Worm (Caenorhabditis elegans) whole organism, L1 larva: ENCODE data around the gene K01A6.5.
A peak's percentile ranks its signal among the peaks of the same experiment; 100 is the strongest.

Experiments
- C16A3.4 ChIP-seq: fragments of 150-350 bp; optimal IDR thresholded peaks from 2 replicates; lab custom pipeline; 2014; ENCODE audit warnings: missing biosample characterization, missing genetic modification characterization
- C34B4.2 ChIP-seq: sonication (generic microtip); optimal IDR thresholded peaks from 2 replicates; lab custom pipeline; 2017; ENCODE audit warnings: mild to moderate bottlenecking, missing genetic modification characterization, missing compliant biosample characterization
- F16B12.6 ChIP-seq: fragments of 150-350 bp; optimal IDR thresholded peaks from 2 replicates; lab custom pipeline; 2014; ENCODE audit warnings: missing biosample characterization, missing genetic modification characterization
- alr-1 ChIP-seq: fragments of 200-800 bp; sonication (Bioruptor generic); optimal IDR thresholded peaks from 2 replicates; lab custom pipeline; 2018; ENCODE audit warnings: borderline replicate concordance, mild to moderate bottlenecking, missing genetic modification characterization, missing compliant biosample characterization
- ceh-63 ChIP-seq: fragments of 200-800 bp; sonication (Bioruptor generic); optimal IDR thresholded peaks from 2 replicates; lab custom pipeline; 2018; ENCODE audit warnings: mild to moderate bottlenecking, missing genetic modification characterization, missing compliant biosample characterization
- dsc-1 ChIP-seq: sonication (generic microtip); optimal IDR thresholded peaks from 2 replicates; lab custom pipeline; 2016; ENCODE audit warnings: mild to moderate bottlenecking, missing genetic modification characterization, missing compliant biosample characterization
- efl-1 ChIP-seq, 4 experiments: fragments of 150-350 bp; optimal IDR thresholded peaks in 3 of 4; peaks in 1 of 4; 1 replicate in 1 of 4; 2 replicates in 3 of 4; lab custom pipeline; 2014; ENCODE audit warnings: missing biosample characterization in 2 of 4, missing genetic modification characterization in 2 of 4, missing genetic modification reagents in 2 of 4
- egl-13 ChIP-seq: sonication (generic microtip); optimal IDR thresholded peaks from 2 replicates; lab custom pipeline; 2016; ENCODE audit warnings: missing genotype, missing genetic modification reagents, missing genetic modification characterization, missing compliant biosample characterization
- egl-27 ChIP-seq, 2 experiments: fragments of 150-350 bp in 1 of 2; sonication (generic microtip); optimal IDR thresholded peaks; 3 replicates each; lab custom pipeline; 2017 to 2018; ENCODE audit warnings: missing biosample characterization in 2 of 2, missing genetic modification characterization in 2 of 2, missing genetic modification reagents in 2 of 2
- elt-3 ChIP-seq, 6 experiments: fragments of 150-350 bp in 1 of 6; sonication (generic microtip); optimal IDR thresholded peaks; 2 replicates each; lab custom pipeline; 2017 to 2018; ENCODE audit warnings: missing biosample characterization in 6 of 6, missing genetic modification characterization in 6 of 6, inconsistent platforms in 1 of 6
- fkh-10 ChIP-seq: sonication (generic microtip); optimal IDR thresholded peaks from 2 replicates; lab custom pipeline; 2017; ENCODE audit warnings: missing biosample characterization, missing genetic modification reagents, missing genetic modification characterization
- fkh-4 ChIP-seq: sonication (generic microtip); optimal IDR thresholded peaks from 2 replicates; lab custom pipeline; 2016; ENCODE audit warnings: missing compliant biosample characterization, missing genetic modification characterization, borderline replicate concordance
- fos-1 ChIP-seq: fragments of 150-350 bp; optimal IDR thresholded peaks from 2 replicates; lab custom pipeline; 2014; ENCODE audit warnings: missing biosample characterization, missing genetic modification characterization
- hlh-17 ChIP-seq: fragments of 200-800 bp; sonication (Bioruptor generic); optimal IDR thresholded peaks from 2 replicates; lab custom pipeline; 2018; ENCODE audit warnings: missing genetic modification characterization, mild to moderate bottlenecking, missing compliant biosample characterization, moderate library complexity, borderline replicate concordance
- hpl-2 ChIP-seq: fragments of 150-350 bp; optimal IDR thresholded peaks from 2 replicates; lab custom pipeline; 2014; ENCODE audit warnings: missing biosample characterization, missing genetic modification reagents, missing genetic modification characterization
- jun-1 ChIP-seq: fragments of 150-350 bp; optimal IDR thresholded peaks from 2 replicates; lab custom pipeline; 2014; ENCODE audit warnings: missing biosample characterization, missing genetic modification reagents, missing genetic modification characterization
- lin-13 ChIP-seq: fragments of 150-350 bp; optimal IDR thresholded peaks from 2 replicates; lab custom pipeline; 2014; ENCODE audit warnings: missing biosample characterization, missing genetic modification reagents, missing genetic modification characterization
- lin-14 ChIP-seq: fragments of 200-800 bp; sonication (Bioruptor generic); optimal IDR thresholded peaks from 2 replicates; lab custom pipeline; 2018; ENCODE audit warnings: mild to moderate bottlenecking, missing genetic modification characterization, moderate library complexity, missing compliant biosample characterization
- lin-15B ChIP-seq: fragments of 150-350 bp; sonication (generic microtip); optimal IDR thresholded peaks from 3 replicates; lab custom pipeline; 2014; ENCODE audit warnings: missing biosample characterization, missing genetic modification characterization
- lin-39 ChIP-seq: fragments of 150-350 bp; optimal IDR thresholded peaks from 2 replicates; lab custom pipeline; 2014; ENCODE audit warnings: missing biosample characterization, missing genetic modification reagents, missing genetic modification characterization
- lsy-2 ChIP-seq, 2 experiments: fragments of 150-350 bp; optimal IDR thresholded peaks; 2 replicates each; lab custom pipeline; 2014; ENCODE audit warnings: missing biosample characterization in 2 of 2, missing genetic modification characterization in 2 of 2
- mab-9 ChIP-seq: fragments of 200-800 bp; sonication (Bioruptor generic); IDR thresholded peaks from 2 replicates; pipeline ENCODE4 v1.3.6; 2022; ENCODE audit warnings: missing genetic modification reagents, missing genetic modification characterization, missing compliant biosample characterization
- mdl-1 ChIP-seq, 2 experiments: fragments of 150-350 bp; optimal IDR thresholded peaks; 2 replicates each; lab custom pipeline; 2014 to 2017; ENCODE audit warnings: missing biosample characterization in 2 of 2, missing genetic modification characterization in 2 of 2, inconsistent platforms in 1 of 2
- mef-2 ChIP-seq: fragments of 150-350 bp; optimal IDR thresholded peaks from 2 replicates; lab custom pipeline; 2014; ENCODE audit warnings: missing biosample characterization, missing genetic modification characterization
- nhr-20 ChIP-seq: sonication (generic microtip); optimal IDR thresholded peaks from 2 replicates; lab custom pipeline; 2016; ENCODE audit warnings: mild to moderate bottlenecking, missing genetic modification characterization, missing compliant biosample characterization
- nhr-237 ChIP-seq: fragments of 150-350 bp; optimal IDR thresholded peaks from 2 replicates; lab custom pipeline; 2014; ENCODE audit warnings: missing biosample characterization, missing genetic modification characterization
- nhr-28 ChIP-seq: fragments of 150-350 bp; optimal IDR thresholded peaks from 2 replicates; lab custom pipeline; 2014; ENCODE audit warnings: missing biosample characterization, missing genetic modification characterization
- nhr-71 ChIP-seq: sonication (generic microtip); optimal IDR thresholded peaks from 2 replicates; lab custom pipeline; 2016; ENCODE audit warnings: mild to moderate bottlenecking, missing genetic modification characterization, moderate library complexity, missing compliant biosample characterization
- nhr-76 ChIP-seq: sonication (generic microtip); optimal IDR thresholded peaks from 2 replicates; lab custom pipeline; 2017; ENCODE audit warnings: missing biosample characterization, missing genetic modification characterization
- nhr-84 ChIP-seq: sonication (generic microtip); optimal IDR thresholded peaks from 2 replicates; lab custom pipeline; 2017; ENCODE audit warnings: missing biosample characterization, missing genetic modification characterization
- nhr-85 ChIP-seq: sonication (generic microtip); peaks from one replicate; lab custom pipeline; 2016; ENCODE audit warnings: missing genetic modification characterization, inconsistent platforms, missing compliant biosample characterization
- pag-3 ChIP-seq: sonication (generic microtip); optimal IDR thresholded peaks from 2 replicates; lab custom pipeline; 2017; ENCODE audit warnings: missing genetic modification characterization, mild to moderate bottlenecking, missing compliant biosample characterization, antibody characterized with exemption, borderline replicate concordance; ENCODE audit not compliant: insufficient read depth
- pax-3 ChIP-seq: fragments of 200-800 bp; sonication (Bioruptor generic); optimal IDR thresholded peaks from 2 replicates; lab custom pipeline; 2018; ENCODE audit warnings: mild to moderate bottlenecking, missing genetic modification characterization, moderate library complexity, missing compliant biosample characterization
- pqm-1 ChIP-seq: sonication (generic microtip); optimal IDR thresholded peaks from 3 replicates; lab custom pipeline; 2017; ENCODE audit warnings: missing biosample characterization, missing genetic modification characterization
- rnt-1 ChIP-seq: sonication (generic microtip); optimal IDR thresholded peaks from 2 replicates; lab custom pipeline; 2016; ENCODE audit warnings: mild to moderate bottlenecking, missing genetic modification characterization, moderate library complexity, missing compliant biosample characterization
- skn-1 ChIP-seq: fragments of 150-350 bp; optimal IDR thresholded peaks from 2 replicates; lab custom pipeline; 2014; ENCODE audit warnings: missing biosample characterization, missing genetic modification characterization
- snpc-4 ChIP-seq: fragments of 150-350 bp; optimal IDR thresholded peaks from 2 replicates; lab custom pipeline; 2014; ENCODE audit warnings: missing biosample characterization, missing genetic modification characterization
- snu-23 ChIP-seq: sonication (generic microtip); optimal IDR thresholded peaks from 2 replicates; lab custom pipeline; 2016; ENCODE audit warnings: missing genetic modification characterization, missing compliant biosample characterization
- sptf-1 ChIP-seq: fragments of 150-350 bp; optimal IDR thresholded peaks from 2 replicates; lab custom pipeline; 2014; ENCODE audit warnings: missing biosample characterization, missing genetic modification characterization
- swsn-7 ChIP-seq: sonication (generic microtip); optimal IDR thresholded peaks from 2 replicates; lab custom pipeline; 2016; ENCODE audit warnings: missing genetic modification characterization, missing compliant biosample characterization
- tbx-2 ChIP-seq: sonication (generic microtip); optimal IDR thresholded peaks from 2 replicates; lab custom pipeline; 2016; ENCODE audit warnings: missing genetic modification characterization, missing compliant biosample characterization
- tlp-1 ChIP-seq: fragments of 150-350 bp; optimal IDR thresholded peaks from 2 replicates; lab custom pipeline; 2014; ENCODE audit warnings: missing biosample characterization, missing genetic modification characterization
- unc-130 ChIP-seq: fragments of 150-350 bp; optimal IDR thresholded peaks from 2 replicates; lab custom pipeline; 2017; ENCODE audit warnings: missing biosample characterization, missing genetic modification characterization, inconsistent platforms
- unc-30 ChIP-seq: sonication (generic microtip); optimal IDR thresholded peaks from 2 replicates; lab custom pipeline; 2017; ENCODE audit warnings: missing biosample characterization, missing genetic modification characterization
- xbp-1 ChIP-seq: sonication (generic microtip); optimal IDR thresholded peaks from 2 replicates; lab custom pipeline; 2016; ENCODE audit warnings: missing genetic modification characterization, missing compliant biosample characterization
- zag-1 ChIP-seq: fragments of 150-350 bp; optimal IDR thresholded peaks from 2 replicates; lab custom pipeline; 2014; ENCODE audit warnings: missing biosample characterization, missing genetic modification characterization
- zip-4 ChIP-seq: fragments of 200-800 bp; sonication (Bioruptor generic); optimal IDR thresholded peaks from 2 replicates; lab custom pipeline; 2018; ENCODE audit warnings: mild to moderate bottlenecking, missing genetic modification characterization, moderate library complexity, missing compliant biosample characterization

Gene K01A6.5

ce11 chrIV:11765507-11765906 is 23.0 kb downstream of the K01A6.5 start (continued):
- TF ChIP-seq C34B4.2 (no peak), nhr-84 (tag; lab: Kevin White, UChicago) (no peak), lin-13 (no peak), nhr-28 (tag; lab: Kevin White, UChicago) (no peak), alr-1 (no peak), hlh-17 (GFP tag; lab: Kevin White, UChicago) (no peak), hpl-2 (no peak), F16B12.6 (tag; lab: Kevin White, UChicago) (no peak), egl-13 (peak; percentile 75), tbx-2 (tag; lab: Kevin White, UChicago) (peak; percentile 57), mdl-1 (tag; optimal IDR thresholded peaks at IDR 0.05; lab: Kevin White, UChicago) (no peak), zag-1 (peak; percentile 41), egl-27 (tag; optimal IDR thresholded peaks at IDR 0.05; lab: Kevin White, UChicago) (no peak), nhr-20 (tag; lab: Kevin White, UChicago) (peak; percentile 42), pqm-1 (tag; lab: Kevin White, UChicago) (no peak), pag-3 (tag; lab: Kevin White, UChicago) (no peak), sptf-1 (no peak), fkh-10 (GFP tag; lab: Kevin White, UChicago) (peak; percentile 60), unc-130 (tag; lab: Kevin White, UChicago) (no peak), unc-30 (tag; lab: Kevin White, UChicago) (peak; percentile 35), jun-1 (tag; lab: Kevin White, UChicago) (peak; percentile 12), lin-39 (tag; lab: Kevin White, UChicago) (no peak), lsy-2 (tag; optimal IDR thresholded peaks at IDR 0.05; lab: Kevin White, UChicago) (peak; percentile 56 to 58), pax-3 (tag; lab: Kevin White, UChicago) (peak; percentile 58), skn-1 (no peak), nhr-85 (tag; lab: Kevin White, UChicago) (no peak), rnt-1 (tag; lab: Kevin White, UChicago) (peak; percentile 54), efl-1 (optimal IDR thresholded peaks at IDR 0.05; lab: Kevin White, UChicago) (peak in 1 of 2 experiments; percentile 31), efl-1 (GFP tag; optimal IDR thresholded peaks at IDR 0.05 in 1 of 2; lab: Kevin White, UChicago) (no peak), fos-1 (tag; lab: Kevin White, UChicago) (no peak), zip-4 (GFP tag; lab: Kevin White, UChicago) (no peak), lin-15B (tag; lab: Kevin White, UChicago) (no peak), lin-14 (peak; percentile 94), tlp-1 (tag; lab: Kevin White, UChicago) (no peak), nhr-76 (tag; lab: Kevin White, UChicago) (no peak), fkh-4 (tag; lab: Kevin White, UChicago) (peak; percentile 20), C16A3.4 (tag; lab: Kevin White, UChicago) (no peak), snpc-4 (no peak), snu-23 (GFP tag; lab: Kevin White, UChicago) (peak; percentile 69), elt-3 (tag; optimal IDR thresholded peaks at IDR 0.05; lab: Kevin White, UChicago) (no peak), dsc-1 (tag; lab: Kevin White, UChicago) (peak; percentile 85), mef-2 (tag; lab: Kevin White, UChicago) (no peak), ceh-63 (GFP tag; lab: Kevin White, UChicago) (no peak), swsn-7 (peak; percentile 73), nhr-71 (peak; percentile 86), xbp-1 (tag; lab: Kevin White, UChicago) (peak; percentile 48), mab-9 (GFP tag; lab: Robert Waterston, UW) (no peak), nhr-237 (no peak)
